Fruit fly (Drosophila melanogaster): Measurements from ENCODE around the gene Tsp26A.

Gene Tsp26A

DNA sequence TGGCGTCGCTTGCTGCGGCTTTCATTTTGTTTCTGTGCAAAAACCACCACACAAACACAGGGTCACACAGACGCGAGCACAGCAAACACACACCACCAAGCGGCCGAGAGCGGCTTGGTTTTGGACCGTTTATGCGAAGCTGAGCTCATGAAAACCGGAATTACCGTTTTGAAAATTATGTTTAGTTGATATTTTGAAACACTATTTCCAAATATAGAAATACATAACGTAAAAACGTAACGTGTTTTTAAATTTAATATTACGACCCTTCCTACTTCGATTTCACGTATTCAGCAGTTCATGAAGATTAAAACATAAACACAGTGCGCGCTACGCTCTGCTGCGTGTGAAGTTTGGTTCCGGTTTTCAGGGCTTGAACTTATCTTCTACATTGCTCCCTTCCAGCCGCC lies 51.2 kb downstream of the Tsp26A start (continued):
- peak; percentile 85 for TF ChIP-seq Nf-YB (GFP tag; optimal IDR thresholded peaks at IDR 0.05)
- TF ChIP-seq stc (GFP tag; IDR thresholded peaks at IDR 0.05) = peak; percentile 95
- TF ChIP-seq CG12071 (GFP tag; optimal IDR thresholded peaks at IDR 0.05) = peak; percentile 98
- peak; percentile 84 for TF ChIP-seq cas (GFP tag; IDR thresholded peaks at IDR 0.05)
- peak; percentile 95 for TF ChIP-seq Oli (tag; optimal IDR thresholded peaks at IDR 0.05)
- peak; percentile 95 for TF ChIP-seq CG10366 (GFP tag; IDR thresholded peaks at IDR 0.05)
- no peak for TF ChIP-seq inv (GFP tag; IDR thresholded peaks at IDR 0.05; ENCODE audit: partially characterized antibody)
- peak; percentile 80 for TF ChIP-seq Atf3 (GFP tag; optimal IDR thresholded peaks at IDR 0.05)
- peak; percentile 96 for TF ChIP-seq gsb-n (tag; optimal IDR thresholded peaks at IDR 0.05)
- TF ChIP-seq chn (GFP tag; optimal IDR thresholded peaks at IDR 0.05) = peak; percentile 92
- peak; percentile 96 for TF ChIP-seq ara (GFP tag; IDR thresholded peaks at IDR 0.05)
- peak; percentile 98 for TF ChIP-seq CG12391 (tag; optimal IDR thresholded peaks at IDR 0.05)
- TF ChIP-seq D (optimal IDR thresholded peaks at IDR 0.05) = no peak
- TF ChIP-seq D (GFP tag; optimal IDR thresholded peaks at IDR 0.05) = peak; percentile 93
- TF ChIP-seq CoRest (tag; optimal IDR thresholded peaks at IDR 0.05) = peak; percentile 96
- no peak for TF ChIP-seq abd-A (tag; optimal IDR thresholded peaks at IDR 0.05)
- peak; percentile 77 for TF ChIP-seq Adf1 (GFP tag; IDR thresholded peaks at IDR 0.05)
- peak; percentile 93 for TF ChIP-seq CG15514 (GFP tag; optimal IDR thresholded peaks at IDR 0.05)
- TF ChIP-seq CG4360 (GFP tag; IDR thresholded peaks at IDR 0.05) = peak; percentile 55; the same call in 1 of the 2 replicates
- TF ChIP-seq cato (GFP tag; optimal IDR thresholded peaks at IDR 0.05; ENCODE audit: borderline replicate concordance) = peak; percentile 82
- peak; percentile 75 for TF ChIP-seq Ravus (GFP tag; IDR thresholded peaks at IDR 0.05)
- TF ChIP-seq scrt (GFP tag; optimal IDR thresholded peaks at IDR 0.05) = peak; percentile 96
- TF ChIP-seq ash1 (GFP tag; optimal IDR thresholded peaks at IDR 0.05) = peak; percentile 76
- peak; percentile 95 for TF ChIP-seq HLH3B (GFP tag; IDR thresholded peaks at IDR 0.05)
- TF ChIP-seq CG8290 (GFP tag; optimal IDR thresholded peaks at IDR 0.05) = peak; percentile 88
- peak; percentile 84 to 98 for TF ChIP-seq CG8290 (tag; optimal IDR thresholded peaks at IDR 0.05)
- TF ChIP-seq NC2β (GFP tag; optimal IDR thresholded peaks at IDR 0.05) = peak; percentile 89
- peak; percentile 92 for TF ChIP-seq CG1529 (GFP tag; optimal IDR thresholded peaks at IDR 0.05)
- TF ChIP-seq ssp (GFP tag; IDR thresholded peaks at IDR 0.05) = peak; percentile 78
- peak; percentile 57 for TF ChIP-seq trh (GFP tag; optimal IDR thresholded peaks at IDR 0.05)
- peak; percentile 55 for TF ChIP-seq CG2116 (GFP tag; optimal IDR thresholded peaks at IDR 0.05)
- TF ChIP-seq CG1602 (GFP tag; optimal IDR thresholded peaks at IDR 0.05) = peak; percentile 87
- TF ChIP-seq fd3F (GFP tag; optimal IDR thresholded peaks at IDR 0.05) = peak; percentile 92
- peak; percentile 81 for TF ChIP-seq dimm (GFP tag; IDR thresholded peaks at IDR 0.05)
- peak; percentile 94 for TF ChIP-seq Mes4 (GFP tag; optimal IDR thresholded peaks at IDR 0.05)
- TF ChIP-seq nerfin-2 (GFP tag; IDR thresholded peaks at IDR 0.05; ENCODE audit: partially characterized antibody) = no peak
- peak; percentile 69 for TF ChIP-seq HmgD (GFP tag; optimal IDR thresholded peaks at IDR 0.05)
- TF ChIP-seq Side (GFP tag; optimal IDR thresholded peaks at IDR 0.05) = peak; percentile 98
- TF ChIP-seq zen2 (GFP tag; IDR thresholded peaks at IDR 0.05; ENCODE audit: partially characterized antibody) = no peak
- peak; percentile 93 for TF ChIP-seq az2 (GFP tag; optimal IDR thresholded peaks at IDR 0.05)
- TF ChIP-seq CG4328 (GFP tag; optimal IDR thresholded peaks at IDR 0.05) = peak; percentile 95
- peak; percentile 79 for TF ChIP-seq TFAM (GFP tag; optimal IDR thresholded peaks at IDR 0.05)
- TF ChIP-seq sima (GFP tag; optimal IDR thresholded peaks at IDR 0.05) = peak; percentile 92
- TF ChIP-seq C15 (GFP tag; IDR thresholded peaks at IDR 0.05) = peak; percentile 82; the same call in 1 of the 3 replicates
- peak; percentile 94 for TF ChIP-seq CG15601 (tag; optimal IDR thresholded peaks at IDR 0.05)
- peak; percentile 82 for TF ChIP-seq exex (tag; optimal IDR thresholded peaks at IDR 0.05)
- TF ChIP-seq H15 (GFP tag; IDR thresholded peaks at IDR 0.05) = peak; percentile 81
- peak; percentile 79 for TF ChIP-seq gsb (GFP tag; IDR thresholded peaks at IDR 0.05)
- peak; percentile 95 for TF ChIP-seq CG4424 (GFP tag; optimal IDR thresholded peaks at IDR 0.05)
- TF ChIP-seq CG12236 (GFP tag; optimal IDR thresholded peaks at IDR 0.05) = peak; percentile 92
- TF ChIP-seq CG8089 (GFP tag; optimal IDR thresholded peaks at IDR 0.05) = peak; percentile 85
- TF ChIP-seq CG11504 (tag; optimal IDR thresholded peaks at IDR 0.05) = peak; percentile 95
